Worm (Caenorhabditis elegans): ENCODE measurements around the gene oac-46.
A peak's percentile ranks its signal among the peaks of the same experiment; 100 is the strongest.

- TF ChIP-seq elt-3 (tag; optimal IDR thresholded peaks at IDR 0.05) = no peak
- no peak for TF ChIP-seq nhr-28 (tag; optimal IDR thresholded peaks at IDR 0.05)
- no peak for TF ChIP-seq ztf-11 (tag; optimal IDR thresholded peaks at IDR 0.05)
- peak; percentile 35 for TF ChIP-seq zip-8 (tag; optimal IDR thresholded peaks at IDR 0.05)
- TF ChIP-seq unc-39 (tag; optimal IDR thresholded peaks at IDR 0.05) = no peak
- peak; percentile 69 for TF ChIP-seq nhr-2 (tag; optimal IDR thresholded peaks at IDR 0.05)
Measured at ce11 chrII:8899357-8899748, 47.5 kb upstream of the oac-46 start.

Measured in whole organism, mixed stage, embryonic.